Worm (Caenorhabditis elegans): Measurements from ENCODE around the gene ifb-2.

DNA sequence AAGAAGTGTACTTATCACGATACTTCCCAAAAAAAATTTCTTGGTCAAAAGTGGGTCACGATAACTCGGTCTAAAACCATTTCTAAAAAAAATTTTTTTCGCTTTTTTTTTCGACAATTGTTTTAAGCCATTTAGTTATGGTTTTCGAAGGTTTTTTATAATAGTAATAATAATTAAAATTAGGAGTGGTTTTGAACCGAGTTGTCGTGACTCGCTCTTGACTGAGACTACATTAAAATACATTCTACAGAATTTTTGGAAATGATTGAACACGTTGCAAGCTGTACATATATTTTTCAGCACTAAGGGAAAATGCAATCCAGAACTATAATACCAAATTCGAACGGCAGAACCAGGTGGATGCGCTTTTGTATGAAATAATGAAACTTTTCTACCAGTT lies 4.2 kb downstream of the ifb-2 start, which contains the start of gene F10C1.8:
- no peak for TF ChIP-seq nhr-77 (tag; optimal IDR thresholded peaks at IDR 0.05)
- TF ChIP-seq pha-4 (tag; optimal IDR thresholded peaks at IDR 0.05), result no peak
- TF ChIP-seq nhr-237 (tag; optimal IDR thresholded peaks at IDR 0.05), result no peak
- TF ChIP-seq unc-62 (GFP tag; optimal IDR thresholded peaks at IDR 0.05), result no peak
- no peak for TF ChIP-seq egl-27 (tag; optimal IDR thresholded peaks at IDR 0.05)

Data from whole organism, L3 larva.